Worm (Caenorhabditis elegans) whole organism, early embryonic: ENCODE measurements around the gene egas-4.

Source experiments
- F13C5.2 ChIP-seq: sonication (generic microtip); optimal IDR thresholded peaks from 2 replicates; lab custom pipeline; 2017; ENCODE audit warnings: mild to moderate bottlenecking, missing genetic modification characterization, inconsistent platforms, missing compliant biosample characterization
- ama-1 ChIP-seq: fragments of 150-350 bp; optimal IDR thresholded peaks from 2 replicates; lab custom pipeline; 2014
- flt-1 ChIP-seq: fragments of 200-800 bp; sonication (Bioruptor generic); IDR thresholded peaks from 2 replicates; pipeline ENCODE4 v1.3.6; 2022; ENCODE audit warnings: missing genetic modification characterization, missing compliant biosample characterization
- hmbx-1 ChIP-seq: sonication (generic microtip); optimal IDR thresholded peaks from 2 replicates; lab custom pipeline; 2016; ENCODE audit warnings: mild to moderate bottlenecking, missing genetic modification characterization, missing compliant biosample characterization

ce11 chrIV:7499302-7499701 is 1.7 kb upstream of the egas-4 start:
- TF ChIP-seq ama-1 (lab: Kevin White, UChicago) (no peak), flt-1 (no peak), hmbx-1 (tag; lab: Kevin White, UChicago) (no peak), F13C5.2 (no peak)
